Worm (Caenorhabditis elegans) whole organism, dauer: ENCODE results near the gene nhx-9.

Source experiments
- unc-62 ChIP-seq: sonication (generic microtip); optimal IDR thresholded peaks from 2 replicates; lab custom pipeline; 2017; ENCODE audit warnings: missing biosample characterization, missing genetic modification reagents, missing genetic modification characterization

Gene nhx-9

DNA sequence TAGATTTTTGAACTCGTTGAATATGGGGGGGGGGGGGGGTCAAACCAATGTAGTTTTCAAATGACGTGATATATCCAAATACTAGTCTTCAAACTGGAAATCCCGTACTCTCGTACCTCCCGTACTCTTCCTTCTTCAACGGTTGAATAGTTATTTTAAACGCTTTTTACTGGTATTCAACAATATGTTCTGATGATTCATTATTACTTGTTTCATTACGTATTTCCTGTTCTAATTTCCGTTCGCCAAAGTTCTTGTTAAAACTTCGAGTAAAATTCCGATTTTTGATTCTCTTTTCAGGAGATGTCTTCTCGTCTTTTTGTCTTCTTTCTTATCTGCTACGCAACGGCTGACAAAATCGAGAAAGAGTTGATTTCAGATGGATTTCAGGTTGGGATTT, at the start of gene nhx-9:
TSS of gene nhx-9 (plus strand) at position 301 of the 400 bp plus-strand sequence.
- no peak for TF ChIP-seq unc-62 (GFP tag; lab: Kevin White, UChicago)

DNA sequence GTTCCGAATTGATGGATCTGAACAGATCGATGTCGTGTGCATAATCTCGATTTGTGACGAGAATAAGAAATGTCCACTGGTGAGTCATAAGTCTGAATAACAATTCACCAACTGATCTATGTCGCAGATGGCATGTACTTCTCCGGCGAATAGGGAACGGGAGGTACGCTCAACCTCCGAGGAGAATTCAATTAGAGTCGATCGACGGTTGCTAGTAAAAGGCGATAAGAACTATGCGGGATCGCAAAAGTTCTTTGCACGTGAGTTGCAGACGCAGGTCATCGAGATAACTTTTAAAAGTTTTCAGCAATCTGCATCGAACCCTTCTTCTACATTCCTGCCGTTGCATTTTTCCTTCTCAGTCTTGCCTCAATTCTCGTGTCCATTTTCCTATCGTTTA, 48.1 kb upstream of the nhx-9 start:
- TF ChIP-seq unc-62 (GFP tag; lab: Kevin White, UChicago): no peak

DNA sequence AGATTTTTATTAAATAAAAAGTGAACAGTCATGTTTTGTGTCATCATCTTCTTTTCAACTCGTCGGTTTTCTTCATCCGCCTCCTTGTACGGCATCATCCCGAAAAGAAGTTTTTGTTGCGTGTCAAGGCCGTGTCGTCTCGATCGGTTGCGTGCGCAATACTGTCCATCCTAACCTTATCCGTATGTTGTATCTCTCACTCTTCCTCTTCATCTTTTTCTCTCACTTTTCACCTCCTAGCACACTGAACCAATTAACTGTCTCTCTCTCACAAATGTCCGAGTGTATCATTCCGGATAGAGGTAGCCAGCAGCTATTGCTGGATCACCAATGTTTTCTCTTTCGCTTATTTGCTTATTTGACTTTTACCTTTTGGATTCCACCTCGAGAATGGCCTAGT, 47.2 kb upstream of the nhx-9 start:
- no peak for TF ChIP-seq unc-62 (GFP tag; lab: Kevin White, UChicago)

DNA sequence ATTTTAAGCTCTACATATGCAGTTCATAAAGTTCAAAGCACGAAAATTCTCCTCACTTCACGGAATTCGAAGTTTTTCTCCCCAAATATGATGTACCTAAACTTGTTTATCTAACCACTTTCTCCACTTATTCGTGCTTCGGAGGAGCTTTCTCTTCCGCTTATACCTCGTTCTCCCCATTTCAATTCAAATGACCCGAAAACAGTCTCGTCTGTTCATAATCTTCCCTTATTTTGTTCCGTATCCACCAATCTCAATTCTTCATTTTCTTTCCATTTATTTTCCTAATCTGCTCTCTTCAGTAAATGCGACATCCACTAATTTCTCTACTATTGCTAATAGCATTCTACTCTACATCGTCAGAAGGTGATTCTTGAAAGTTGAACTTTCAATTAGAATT, 45.4 kb upstream of the nhx-9 start, which contains the start of gene let-653:
TSS of gene let-653 (plus strand) at position 301 of the 400 bp plus-strand sequence.
- TF ChIP-seq unc-62 (GFP tag; lab: Kevin White, UChicago): no peak

DNA sequence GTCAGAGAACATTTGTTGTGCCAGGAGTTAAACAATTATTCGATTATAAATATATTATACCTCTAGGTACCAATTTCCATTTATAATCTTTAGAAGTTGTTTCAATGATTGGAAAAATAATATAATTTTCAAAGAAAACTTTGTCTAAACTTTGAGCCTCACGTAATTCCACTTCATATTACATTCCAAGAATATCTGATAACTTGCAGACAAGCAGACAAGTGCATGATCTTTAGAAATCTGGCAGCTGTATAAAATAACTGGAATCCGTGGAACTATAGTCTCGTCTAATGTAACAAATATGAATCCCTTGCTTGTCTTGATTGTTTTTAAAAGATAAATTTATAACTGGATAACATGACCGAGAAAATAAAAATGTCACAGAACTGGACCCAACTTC, 38.1 kb upstream of the nhx-9 start:
- no peak for TF ChIP-seq unc-62 (GFP tag; lab: Kevin White, UChicago)

DNA sequence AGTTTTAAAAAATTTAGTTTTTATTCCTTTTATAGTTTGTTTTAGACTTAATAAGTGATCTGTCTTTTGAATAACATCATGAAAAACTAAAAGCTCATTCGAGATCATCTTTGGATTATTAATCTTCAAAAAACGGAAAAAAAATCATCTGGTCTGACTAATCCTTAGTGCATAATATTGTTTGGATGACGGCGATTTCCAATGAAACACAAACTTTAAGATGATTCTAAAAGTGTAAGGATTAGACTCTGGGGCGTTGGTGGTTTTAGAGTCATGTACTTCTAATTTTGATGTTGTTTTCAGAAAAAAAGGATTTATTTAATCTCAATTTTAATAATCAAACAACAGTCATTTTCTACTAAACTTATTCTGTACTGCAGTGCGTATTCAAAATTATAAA, 37.3 kb upstream of the nhx-9 start:
- no peak for TF ChIP-seq unc-62 (GFP tag; lab: Kevin White, UChicago)

DNA sequence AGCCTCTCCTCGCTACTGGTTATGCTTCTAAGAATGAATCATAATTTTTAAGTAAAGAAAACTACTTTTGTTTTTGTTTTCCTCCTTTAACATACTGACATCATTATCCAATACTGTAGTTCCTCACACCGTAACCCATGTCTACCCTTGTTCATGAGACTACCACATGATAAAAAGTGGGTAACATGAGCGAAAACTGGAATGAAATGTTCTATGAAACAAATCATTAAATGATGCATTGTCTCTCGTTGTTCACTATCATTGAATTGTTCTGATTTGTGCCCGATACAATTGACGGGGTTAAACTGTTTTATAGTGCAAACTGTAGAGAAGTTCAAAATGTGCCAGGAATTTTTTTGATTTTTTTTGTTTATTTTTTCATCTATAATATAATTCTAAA, 33.0 kb upstream of the nhx-9 start:
- TF ChIP-seq unc-62 (GFP tag; lab: Kevin White, UChicago): no peak

DNA sequence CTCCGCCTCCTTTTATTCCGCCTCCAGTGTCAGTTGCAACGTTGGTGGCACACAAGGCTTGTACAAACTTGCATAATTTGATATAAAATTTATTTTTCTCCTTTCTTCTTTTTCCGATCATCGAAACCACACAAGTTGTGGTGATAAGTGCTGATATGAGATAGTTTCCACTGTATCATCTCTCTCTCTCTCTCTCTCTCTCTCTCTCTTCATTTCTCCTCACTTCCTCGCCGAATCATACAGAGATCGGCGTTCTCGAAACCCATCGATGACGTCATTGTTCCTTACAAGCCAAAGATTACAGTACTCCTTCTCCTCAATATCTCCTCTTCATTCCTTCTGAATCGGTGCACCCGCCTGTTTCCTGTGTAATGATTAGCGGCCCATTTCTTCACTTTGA, 31.3 kb upstream of the nhx-9 start, which contains the start of gene nhr-43:
TSS of gene nhr-43 (plus strand) at position 233 of the 400 bp plus-strand sequence.
- TF ChIP-seq unc-62 (GFP tag; lab: Kevin White, UChicago): no peak

DNA sequence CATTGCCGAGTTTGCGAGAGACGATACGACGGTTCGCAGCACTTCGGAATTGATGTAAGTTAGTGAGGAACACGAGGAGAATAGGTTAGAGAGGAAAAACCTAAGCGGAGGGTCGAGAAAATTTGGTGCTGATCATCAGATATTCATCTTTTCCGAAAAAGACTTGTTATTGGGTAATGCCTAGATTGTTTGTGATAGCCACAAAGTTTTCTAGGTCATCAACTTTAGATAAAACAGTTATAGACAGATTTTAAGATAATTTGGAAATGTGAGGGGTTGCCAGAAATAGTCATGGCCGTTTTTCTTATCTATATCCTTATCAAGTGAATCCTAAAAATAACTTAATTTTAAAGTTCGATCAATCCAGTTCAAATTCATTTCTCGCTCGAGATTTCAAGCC, 30.3 kb upstream of the nhx-9 start:
- no peak for TF ChIP-seq unc-62 (GFP tag; lab: Kevin White, UChicago)

DNA sequence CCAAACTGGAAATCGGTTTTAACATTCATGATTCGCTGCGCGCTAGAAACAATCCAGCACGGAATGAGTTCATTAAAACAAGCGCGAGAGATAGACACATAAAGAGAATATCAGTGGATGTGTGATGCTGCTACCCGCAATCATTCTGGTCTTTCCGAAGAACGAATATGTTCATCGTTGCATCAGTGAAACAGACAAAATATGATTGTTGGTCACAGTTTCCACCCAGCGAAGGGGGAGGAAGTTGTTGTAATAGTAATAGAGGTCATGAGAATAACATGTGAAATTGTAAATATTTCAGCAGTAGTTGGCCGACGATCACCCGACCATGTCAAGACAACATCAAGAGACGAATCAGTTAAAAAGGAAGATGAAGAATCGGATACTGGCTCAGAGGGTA, 29.5 kb upstream of the nhx-9 start:
- no peak for TF ChIP-seq unc-62 (GFP tag; lab: Kevin White, UChicago)

DNA sequence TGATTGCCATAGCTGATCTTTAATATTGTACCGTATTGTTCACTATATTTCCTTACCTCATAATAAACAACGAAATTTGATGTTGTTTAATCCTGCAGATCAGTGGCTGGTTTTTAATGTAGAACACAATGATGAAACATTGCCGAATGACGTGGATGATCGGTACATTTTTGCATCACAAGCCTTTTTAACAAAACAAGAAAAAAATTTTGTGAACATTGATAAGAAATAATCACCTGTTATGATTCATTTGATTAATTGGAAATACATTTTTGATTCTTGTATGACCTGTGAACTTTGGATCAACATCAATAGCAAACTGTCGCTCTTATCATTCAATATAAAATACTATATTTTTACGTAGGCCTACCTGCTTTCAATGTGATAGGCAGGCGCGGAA, 27.8 kb upstream of the nhx-9 start:
- TF ChIP-seq unc-62 (GFP tag; lab: Kevin White, UChicago): no peak

DNA sequence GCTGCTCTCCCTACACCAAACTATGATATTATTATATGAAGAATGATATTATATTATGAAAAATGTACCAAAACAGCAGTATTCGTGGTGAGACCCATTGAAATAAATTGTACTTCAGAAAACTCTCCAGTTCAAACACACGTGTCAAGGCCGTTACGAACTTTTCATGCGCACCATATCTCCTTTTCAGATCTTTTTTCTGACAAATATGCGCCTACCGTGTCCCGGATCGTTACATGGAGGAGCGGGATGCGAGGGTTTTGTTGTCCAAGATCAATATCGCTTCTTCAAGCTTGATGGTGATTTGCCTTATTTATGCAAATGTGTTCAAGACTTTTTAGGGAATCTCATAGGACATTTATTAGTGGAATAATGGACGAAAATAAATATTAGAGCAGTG, 27.0 kb upstream of the nhx-9 start:
- no peak for TF ChIP-seq unc-62 (GFP tag; lab: Kevin White, UChicago)

DNA sequence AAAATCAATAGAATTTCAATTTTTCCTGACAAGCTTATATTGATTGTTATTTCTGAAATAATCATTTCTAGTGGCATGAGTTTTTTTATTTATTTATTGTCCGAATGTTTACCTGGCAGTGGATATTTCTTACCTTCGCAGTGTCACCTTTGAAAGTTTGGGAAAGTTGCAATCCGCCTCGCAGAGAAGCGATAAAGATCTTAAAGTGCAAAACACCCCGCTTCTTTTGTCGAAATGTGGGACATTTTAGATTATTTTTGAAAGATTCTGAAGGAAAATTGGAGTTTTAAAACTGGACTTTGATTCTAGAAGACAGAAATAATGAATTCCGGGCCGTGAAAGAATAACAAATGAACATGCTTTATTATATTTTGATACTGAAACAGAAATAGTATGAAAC, 21.9 kb upstream of the nhx-9 start:
- TF ChIP-seq unc-62 (GFP tag; lab: Kevin White, UChicago): no peak

DNA sequence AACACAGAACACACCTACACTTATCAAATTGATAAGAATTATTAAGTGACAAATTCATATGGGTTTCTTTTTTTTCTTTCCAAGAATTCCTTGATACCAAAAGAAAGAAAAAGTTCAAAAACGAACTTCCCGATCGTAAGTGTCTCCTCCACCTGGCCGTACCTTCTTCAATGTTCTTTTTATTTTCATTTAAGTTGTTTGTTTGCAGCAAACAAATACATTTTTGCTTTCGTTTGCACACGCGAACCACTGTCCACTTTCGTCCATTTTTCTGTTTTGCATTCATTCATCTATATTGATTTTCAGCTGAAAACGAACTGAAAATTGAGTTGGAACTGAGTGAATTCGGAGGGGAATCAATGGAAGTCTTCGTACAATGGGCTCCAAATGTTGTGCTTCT, 18.9 kb upstream of the nhx-9 start, which contains the start of gene VZK822L.2:
TSS of gene VZK822L.2 (plus strand) at position 301 of the 400 bp plus-strand sequence.
- TF ChIP-seq unc-62 (GFP tag; lab: Kevin White, UChicago): no peak

DNA sequence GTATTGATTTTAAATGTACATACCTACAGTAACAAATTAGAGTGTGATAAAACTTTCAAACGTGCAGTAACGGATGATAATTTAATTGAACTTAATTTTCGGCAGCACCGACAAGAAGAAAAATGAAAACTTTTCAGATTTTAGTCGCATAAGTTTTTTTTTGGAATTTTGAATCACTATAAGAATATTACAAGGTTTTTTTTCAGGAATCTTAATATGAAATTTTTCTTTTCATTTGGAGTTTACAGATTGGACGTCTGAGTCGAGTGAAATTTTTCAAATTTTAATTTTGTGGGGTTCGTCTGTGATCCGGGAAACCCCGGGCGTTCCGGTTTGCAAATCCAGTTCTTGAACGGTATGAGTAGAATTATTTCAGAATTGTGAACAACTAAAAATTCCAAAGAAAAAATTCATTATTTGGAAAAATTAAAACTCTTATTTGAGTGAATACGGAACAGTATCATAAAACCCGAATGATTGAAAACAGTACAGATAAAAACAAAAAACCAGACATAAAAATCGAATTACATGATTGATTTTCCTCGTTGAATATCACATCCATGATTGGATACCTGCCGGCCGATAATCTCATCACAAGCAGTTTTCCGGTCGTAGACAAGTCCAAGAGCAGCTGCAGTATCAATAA, 17.3 kb upstream of the nhx-9 start:
- TF ChIP-seq unc-62 (GFP tag; lab: Kevin White, UChicago): no peak

DNA sequence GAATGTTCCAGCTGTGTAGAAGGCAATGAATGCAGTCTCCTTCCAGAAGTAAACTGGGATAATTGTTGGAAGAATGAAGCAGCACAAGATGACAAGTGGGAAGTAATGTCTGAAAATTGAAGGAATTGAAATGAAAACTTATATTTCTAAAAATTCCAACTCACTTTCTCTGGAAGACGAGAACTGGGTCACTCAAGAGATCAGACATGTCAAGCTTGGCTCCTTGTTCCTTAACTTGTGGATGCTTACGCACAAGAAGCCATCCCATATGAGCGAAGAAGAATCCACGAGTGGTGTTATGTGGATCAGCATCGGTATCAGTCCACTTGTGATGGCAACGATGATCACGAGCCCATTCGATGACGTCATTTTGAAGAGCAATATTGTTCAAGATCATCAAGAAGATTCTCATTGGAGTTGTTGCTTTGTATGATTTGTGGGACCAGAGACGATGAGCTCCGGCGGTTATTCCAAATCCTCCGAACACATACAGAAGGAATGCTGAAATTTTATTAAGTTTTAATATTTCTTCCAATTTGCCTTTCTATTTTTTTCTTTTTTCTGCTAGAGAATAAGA, 16.3 kb upstream of the nhx-9 start:
- TF ChIP-seq unc-62 (GFP tag; lab: Kevin White, UChicago): no peak
